Fruit fly (Drosophila melanogaster) whole organism, pupa: Measurements from ENCODE around the gene CG15498.

Source experiments
- CG10348 ChIP-seq: fragments of 200-800 bp; sonication (Bioruptor generic); IDR thresholded peaks from 2 replicates; pipeline ENCODE4 v1.3.6; 2022; ENCODE audit warnings: missing biosample characterization, missing genetic modification characterization
- CG12605 ChIP-seq: fragments of 200-800 bp; sonication (Bioruptor generic); IDR thresholded peaks from 2 replicates; pipeline ENCODE4 v1.3.6; 2022; ENCODE audit warnings: missing biosample characterization, missing genetic modification characterization
- CG13204 ChIP-seq: fragments of 200-800 bp; sonication (Bioruptor generic); optimal IDR thresholded peaks from 2 replicates; lab custom pipeline; 2018; ENCODE audit warnings: missing biosample characterization, mild to moderate bottlenecking, missing genetic modification characterization, moderate library complexity
- CG14655 ChIP-seq: fragments of 200-800 bp; sonication (Bioruptor generic); optimal IDR thresholded peaks from 3 replicates; lab custom pipeline; 2017; ENCODE audit warnings: mild to moderate bottlenecking, missing biosample characterization, missing genetic modification reagents, missing genetic modification characterization
- CG15710 ChIP-seq: fragments of 200-800 bp; sonication (Bioruptor generic); optimal IDR thresholded peaks from 2 replicates; lab custom pipeline; 2018; ENCODE audit warnings: missing biosample characterization, mild to moderate bottlenecking, missing genetic modification characterization, moderate library complexity
- CG17806 ChIP-seq: fragments of 200-800 bp; sonication (Bioruptor generic); optimal IDR thresholded peaks from 2 replicates; lab custom pipeline; 2018; ENCODE audit warnings: missing biosample characterization, mild to moderate bottlenecking, missing genetic modification characterization, moderate library complexity
- CG32121 ChIP-seq: fragments of 200-800 bp; sonication (Bioruptor generic); IDR thresholded peaks from 2 replicates; pipeline ENCODE4 v1.3.6; 2022; ENCODE audit warnings: missing biosample characterization, missing genetic modification characterization
- CG34367 ChIP-seq: fragments of 200-800 bp; sonication (Bioruptor generic); optimal IDR thresholded peaks from 2 replicates; lab custom pipeline; 2018; ENCODE audit warnings: missing biosample characterization, mild to moderate bottlenecking, missing genetic modification characterization
- CG4496 ChIP-seq: fragments of 200-800 bp; sonication (Bioruptor generic); IDR thresholded peaks from 3 replicates; pipeline ENCODE4 v1.3.6; 2022; ENCODE audit warnings: missing biosample characterization, missing genetic modification characterization
- CG8159 ChIP-seq: fragments of 200-800 bp; sonication (Bioruptor generic); optimal IDR thresholded peaks from 3 replicates; lab custom pipeline; 2018; ENCODE audit warnings: missing biosample characterization, mild to moderate bottlenecking, missing genetic modification characterization, moderate library complexity
- CG8301 ChIP-seq: fragments of 200-800 bp; sonication (Bioruptor generic); optimal IDR thresholded peaks from 2 replicates; lab custom pipeline; 2018; ENCODE audit warnings: missing biosample characterization, mild to moderate bottlenecking, missing genetic modification characterization
- CG9948 ChIP-seq: fragments of 200-800 bp; sonication (Bioruptor generic); optimal IDR thresholded peaks from 2 replicates; lab custom pipeline; 2018; ENCODE audit warnings: missing biosample characterization, mild to moderate bottlenecking, missing genetic modification characterization, moderate library complexity
- D1 ChIP-seq: fragments of 200-800 bp; sonication (Bioruptor generic); optimal IDR thresholded peaks from 2 replicates; lab custom pipeline; 2018; ENCODE audit warnings: missing biosample characterization, mild to moderate bottlenecking, missing genetic modification characterization, moderate library complexity
- EcR ChIP-seq: fragments of 200-800 bp; sonication (Bioruptor generic); optimal IDR thresholded peaks from 3 replicates; lab custom pipeline; 2019; ENCODE audit warnings: missing biosample characterization, missing genetic modification characterization, mild to moderate bottlenecking, moderate library complexity, missing genetic modification reagents
- Ets98B ChIP-seq: fragments of 200-800 bp; sonication (Bioruptor generic); IDR thresholded peaks from 2 replicates; pipeline ENCODE4 v1.3.6; 2022; ENCODE audit warnings: missing biosample characterization, missing genetic modification characterization
- Pif1A ChIP-seq: fragments of 200-800 bp; sonication (Bioruptor generic); optimal IDR thresholded peaks from 3 replicates; lab custom pipeline; 2016; ENCODE audit warnings: missing biosample characterization, missing genetic modification characterization
- Pif1B ChIP-seq: fragments of 200-800 bp; sonication (Bioruptor generic); optimal IDR thresholded peaks from 3 replicates; lab custom pipeline; 2016; ENCODE audit warnings: missing biosample characterization, missing genetic modification characterization
- Snoo ChIP-seq: fragments of 200-800 bp; sonication (Bioruptor generic); optimal IDR thresholded peaks from 3 replicates; lab custom pipeline; 2017; ENCODE audit warnings: missing biosample characterization, mild to moderate bottlenecking, missing genetic modification characterization, inconsistent platforms
- fd96Ca ChIP-seq: fragments of 200-800 bp; sonication (Bioruptor generic); IDR thresholded peaks from 3 replicates; pipeline ENCODE4 v1.3.6; 2022; ENCODE audit warnings: missing biosample characterization, missing genetic modification characterization
- gl ChIP-seq: fragments of 200-800 bp; sonication (Bioruptor generic); optimal IDR thresholded peaks from 2 replicates; lab custom pipeline; 2018; ENCODE audit warnings: missing biosample characterization, mild to moderate bottlenecking, missing genetic modification characterization
- rn ChIP-seq: fragments of 200-800 bp; sonication (Bioruptor generic); IDR thresholded peaks from 2 replicates; pipeline ENCODE4 v1.3.6; 2022; ENCODE audit warnings: missing biosample characterization, missing genetic modification characterization

The CG15498 gene

DNA sequence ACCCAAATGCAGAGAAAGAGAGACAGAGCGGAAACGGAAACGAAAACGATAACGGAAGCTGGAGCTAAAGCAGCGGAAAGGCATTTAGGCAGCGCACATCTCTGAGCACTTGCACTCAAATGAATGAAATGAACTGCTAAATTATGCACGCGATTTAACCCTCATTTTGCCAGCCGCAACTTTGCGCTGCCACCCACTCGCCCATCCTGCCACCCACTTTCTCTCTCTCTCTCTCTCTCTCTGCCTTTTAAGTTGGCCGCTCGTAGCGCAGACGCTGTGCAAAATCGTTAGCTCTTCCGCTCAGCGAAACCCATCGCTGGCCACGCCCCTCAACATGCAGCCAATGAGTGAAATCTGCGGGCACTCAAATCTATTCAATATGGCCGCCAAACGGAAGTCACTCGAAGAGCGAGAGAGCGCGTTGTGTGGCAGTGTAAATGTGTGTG, 7.5 kb downstream of the CG15498 start:
- TF ChIP-seq Snoo (no peak), CG4496 (GFP tag; lab: Robert Waterston, UW) (no peak), rn (GFP tag; lab: Robert Waterston, UW) (no peak), CG13204 (GFP tag; lab: Kevin White, UChicago) (no peak), Ets98B (no peak), CG9948 (no peak), CG12605 (GFP tag; lab: Robert Waterston, UW) (no peak), Pif1A (GFP tag; lab: Kevin White, UChicago) (no peak), EcR (GFP tag; lab: Kevin White, UChicago) (no peak), CG15710 (no peak), gl (no peak), CG34367 (tag; lab: Kevin White, UChicago) (no peak), CG10348 (GFP tag; lab: Robert Waterston, UW) (no peak), CG8301 (tag; lab: Kevin White, UChicago) (no peak)
- TF ChIP-seq, all 21 proteins: peak for 0

- TF ChIP-seq CG8159 (tag; lab: Kevin White, UChicago): no peak
- no peak for TF ChIP-seq CG14655 (GFP tag; lab: Kevin White, UChicago)
- no peak for TF ChIP-seq CG15710
- TF ChIP-seq CG13204 (GFP tag; lab: Kevin White, UChicago): no peak
- no peak for TF ChIP-seq fd96Ca
- TF ChIP-seq D1 (tag; lab: Kevin White, UChicago): no peak
- TF ChIP-seq Snoo: no peak
- TF ChIP-seq CG34367 (tag; lab: Kevin White, UChicago): no peak
Observed at dm6 chr3R:21557884-21558283, 11.1 kb downstream of the CG15498 start.

DNA sequence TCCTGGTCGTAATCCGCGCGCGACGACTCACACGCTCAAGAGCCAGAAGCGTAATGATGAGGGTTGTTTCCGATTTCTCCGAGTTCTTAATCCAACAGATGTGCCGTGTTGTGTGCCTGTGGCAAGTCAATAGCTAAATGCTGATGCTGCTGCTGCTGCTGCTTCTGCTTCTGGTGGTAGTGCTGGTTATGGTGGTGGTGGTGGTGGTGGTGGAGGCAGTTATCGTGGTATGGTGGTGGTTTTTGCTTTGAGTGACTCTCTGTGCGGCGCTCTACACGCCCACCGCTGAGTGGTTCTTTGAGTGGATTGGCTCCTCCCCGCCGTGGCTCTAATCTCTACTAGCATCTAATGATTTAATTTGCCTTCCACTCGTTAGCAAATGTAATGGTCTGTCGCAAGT, 11.9 kb downstream of the CG15498 start, which contains the start of gene slou:
TSS of gene slou (minus strand) at position 131 of the 400 bp plus-strand sequence.
- TF ChIP-seq CG4496 (GFP tag; lab: Robert Waterston, UW) (no peak), CG17806 (no peak), D1 (tag; lab: Kevin White, UChicago) (no peak), CG8301 (tag; lab: Kevin White, UChicago) (no peak), CG34367 (tag; lab: Kevin White, UChicago) (no peak), CG8159 (tag; lab: Kevin White, UChicago) (no peak), Pif1B (GFP tag; lab: Kevin White, UChicago) (no peak)

DNA sequence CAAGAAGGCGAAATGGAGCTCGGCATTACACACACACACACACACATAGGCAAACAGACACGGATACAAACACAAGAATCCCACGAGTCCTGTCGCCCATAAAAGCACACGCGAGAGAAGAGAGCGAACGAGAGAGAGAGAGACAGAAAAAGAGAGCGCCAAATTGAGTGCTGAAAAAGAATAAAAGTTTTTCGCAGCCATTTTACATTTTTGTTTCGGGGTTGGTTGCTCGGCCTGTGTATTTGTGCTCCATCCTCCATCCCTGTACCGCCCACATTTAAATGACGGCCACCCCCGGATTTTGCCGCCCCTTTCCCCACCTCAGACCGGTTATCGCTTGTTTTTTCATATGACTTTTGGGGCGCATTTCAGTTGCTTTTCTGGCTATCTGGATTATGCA, 17.4 kb downstream of the CG15498 start:
- TF ChIP-seq Pif1B (GFP tag; lab: Kevin White, UChicago): no peak
- no peak for TF ChIP-seq Snoo
- TF ChIP-seq Ets98B: no peak
- TF ChIP-seq CG14655 (GFP tag; lab: Kevin White, UChicago): no peak
- TF ChIP-seq CG8159 (tag; lab: Kevin White, UChicago): no peak
- TF ChIP-seq CG12605 (GFP tag; lab: Robert Waterston, UW): no peak
- TF ChIP-seq CG17806: no peak
- TF ChIP-seq CG4496 (GFP tag; lab: Robert Waterston, UW): no peak
- TF ChIP-seq CG9948: no peak
- no peak for TF ChIP-seq gl
- no peak for TF ChIP-seq rn (GFP tag; lab: Robert Waterston, UW)
- TF ChIP-seq CG8301 (tag; lab: Kevin White, UChicago): no peak
- no peak for TF ChIP-seq D1 (tag; lab: Kevin White, UChicago)
- no peak for TF ChIP-seq EcR (GFP tag; lab: Kevin White, UChicago)
- TF ChIP-seq CG15710: no peak
- no peak for TF ChIP-seq CG10348 (GFP tag; lab: Robert Waterston, UW)
- TF ChIP-seq CG13204 (GFP tag; lab: Kevin White, UChicago): no peak
- TF ChIP-seq CG34367 (tag; lab: Kevin White, UChicago): no peak
- TF ChIP-seq CG32121 (GFP tag; lab: Robert Waterston, UW): no peak
- no peak for TF ChIP-seq Pif1A (GFP tag; lab: Kevin White, UChicago)

- no peak for TF ChIP-seq Snoo
- no peak for TF ChIP-seq CG8301 (tag; lab: Kevin White, UChicago)
- TF ChIP-seq rn (GFP tag; lab: Robert Waterston, UW): no peak
- no peak for TF ChIP-seq CG9948
- no peak for TF ChIP-seq fd96Ca
- TF ChIP-seq CG17806: no peak
- no peak for TF ChIP-seq CG34367 (tag; lab: Kevin White, UChicago)
Observed at dm6 chr3R:21548956-21549355, 20.0 kb downstream of the CG15498 start.

dm6 chr3R:21544107-21544506, 24.8 kb downstream of the CG15498 start:
- TF ChIP-seq CG4496 (GFP tag; lab: Robert Waterston, UW) (no peak), CG8301 (tag; lab: Kevin White, UChicago) (no peak), CG34367 (tag; lab: Kevin White, UChicago) (no peak), CG17806 (no peak), rn (GFP tag; lab: Robert Waterston, UW) (no peak), CG14655 (GFP tag; lab: Kevin White, UChicago) (no peak), CG10348 (GFP tag; lab: Robert Waterston, UW) (no peak), CG32121 (GFP tag; lab: Robert Waterston, UW) (no peak)
- TF ChIP-seq, all 21 proteins: peak for 0
